Worm (Caenorhabditis elegans): Measurements from ENCODE around the gene best-1.

best-1 gene

DNA sequence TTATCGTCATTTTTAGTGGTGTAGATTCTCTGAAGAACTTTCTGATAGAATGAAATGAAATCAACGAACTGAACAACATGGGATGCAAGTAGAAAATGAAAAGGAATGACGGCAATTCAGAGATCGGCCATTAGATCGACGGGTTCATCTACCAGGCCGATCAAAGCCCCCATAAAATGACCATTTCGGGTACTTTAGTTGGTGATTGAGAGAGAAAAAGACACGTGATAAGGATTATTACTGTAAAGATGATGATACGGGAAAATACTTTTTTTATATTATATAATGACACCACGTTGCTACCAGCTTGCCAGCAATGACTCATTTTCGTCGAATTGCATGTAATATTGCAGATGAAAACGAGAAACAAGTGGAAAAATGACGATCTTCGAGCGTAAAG is at the start of gene best-1:
Gene best-1 (minus strand): TSS at position 29 of the 400 bp plus-strand sequence.
- TF ChIP-seq ceh-31 (tag; optimal IDR thresholded peaks at IDR 0.05): no peak
- no peak for TF ChIP-seq pros-1 (tag; optimal IDR thresholded peaks at IDR 0.05)

DNA sequence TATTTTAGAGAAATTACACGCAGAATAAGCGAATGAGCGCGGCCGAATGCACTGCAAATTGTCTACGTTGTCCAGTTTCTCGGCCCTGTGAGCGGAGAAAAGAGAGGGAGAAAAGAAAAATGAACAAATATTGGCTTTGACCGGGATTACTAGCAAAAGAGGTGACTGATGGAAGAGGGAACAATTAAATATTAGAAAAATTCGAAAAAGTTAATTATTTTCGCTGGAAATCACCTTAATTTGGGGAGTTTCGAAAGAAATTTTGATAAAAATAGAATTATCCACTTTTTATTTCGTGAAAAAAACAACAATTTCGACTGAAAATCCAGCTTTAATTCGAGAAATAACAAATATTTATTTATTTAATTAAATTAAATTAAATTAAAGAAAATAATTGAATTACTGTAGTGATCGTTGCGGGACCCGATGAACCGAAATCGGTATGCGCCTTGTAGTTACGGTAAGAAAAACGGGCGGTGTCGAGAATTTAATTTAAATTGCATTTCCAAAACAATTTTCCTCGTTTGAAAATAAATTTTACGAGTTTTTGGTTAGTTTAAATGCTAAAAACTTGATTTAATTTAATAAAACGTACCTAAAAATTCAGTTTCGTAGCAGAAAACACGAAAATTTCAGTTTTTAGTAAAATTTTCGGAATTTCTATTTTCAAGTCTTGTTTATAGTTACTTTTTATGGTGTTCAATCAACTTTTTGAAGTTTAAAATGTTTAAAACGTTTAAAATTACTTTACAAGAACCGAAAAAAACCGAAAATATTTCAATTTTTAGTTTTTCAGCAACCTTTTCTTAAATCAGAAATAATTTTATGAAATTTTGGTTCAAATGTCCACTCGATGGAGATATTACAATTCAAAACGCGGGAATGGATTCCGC is 45.1 kb upstream of the best-1 start, which contains the start of the genes crld-1 and msh-5:
Gene crld-1 (minus strand): TSS at position 51 of the 893 bp plus-strand sequence.
Gene msh-5 (plus strand): TSS at position 843 of the 893 bp plus-strand sequence.
- TF ChIP-seq ztf-16 (tag; optimal IDR thresholded peaks at IDR 0.05) (no peak), elt-2 (tag; optimal IDR thresholded peaks at IDR 0.05) (no peak), syd-9 (tag; optimal IDR thresholded peaks at IDR 0.05) (no peak), nfya-1 (tag; optimal IDR thresholded peaks at IDR 0.05) (no peak)

DNA sequence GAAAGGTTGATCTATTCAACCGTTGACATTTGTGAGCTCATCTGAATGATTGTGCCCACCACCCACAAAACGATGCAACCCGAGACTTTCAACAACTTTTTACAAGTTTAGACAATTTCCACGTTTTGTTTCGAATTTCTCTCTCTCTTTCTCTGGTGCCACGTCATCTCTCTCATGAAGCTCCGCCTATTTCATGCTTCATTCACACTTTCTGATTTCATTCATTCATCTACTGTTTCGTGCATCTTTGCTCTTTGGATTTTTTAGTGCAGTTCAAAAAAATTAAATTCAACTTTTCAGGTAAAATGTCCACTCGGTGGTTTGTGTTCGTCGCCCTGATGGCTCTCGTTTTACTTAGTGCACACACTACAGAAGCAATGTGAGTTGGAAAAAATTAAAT is 39.7 kb upstream of the best-1 start, which contains the start of gene nlp-79:
Gene nlp-79 (plus strand): TSS at position 301 of the 400 bp plus-strand sequence.
- no peak for TF ChIP-seq pqm-1 (tag; optimal IDR thresholded peaks at IDR 0.05)
- TF ChIP-seq nhr-11 (tag; optimal IDR thresholded peaks at IDR 0.05): no peak
- TF ChIP-seq ceh-34 (tag; optimal IDR thresholded peaks at IDR 0.05): no peak
- TF ChIP-seq lim-6 (tag; optimal IDR thresholded peaks at IDR 0.05): no peak
- TF ChIP-seq C08G9.2 (tag; optimal IDR thresholded peaks at IDR 0.05): no peak
- TF ChIP-seq ahr-1 (tag; optimal IDR thresholded peaks at IDR 0.05): no peak
- no peak for TF ChIP-seq ceh-19 (GFP tag; optimal IDR thresholded peaks at IDR 0.05)
- no peak for TF ChIP-seq ama-1 (optimal IDR thresholded peaks at IDR 0.05)
- no peak for TF ChIP-seq tbx-7 (tag; optimal IDR thresholded peaks at IDR 0.05)
- no peak for TF ChIP-seq ceh-14 (tag; optimal IDR thresholded peaks at IDR 0.05)
- no peak for TF ChIP-seq sdc-2 (tag; optimal IDR thresholded peaks at IDR 0.05)
- no peak for TF ChIP-seq ceh-31 (tag; optimal IDR thresholded peaks at IDR 0.05)
- TF ChIP-seq sox-2 (GFP tag; IDR thresholded peaks at IDR 0.05): no peak
- no peak for TF ChIP-seq mec-3 (tag; optimal IDR thresholded peaks at IDR 0.05; ENCODE audit: borderline replicate concordance)
- TF ChIP-seq dmd-4 (tag; optimal IDR thresholded peaks at IDR 0.05; ENCODE audit: borderline replicate concordance): no peak
- TF ChIP-seq madf-2 (tag; optimal IDR thresholded peaks at IDR 0.05): no peak

DNA sequence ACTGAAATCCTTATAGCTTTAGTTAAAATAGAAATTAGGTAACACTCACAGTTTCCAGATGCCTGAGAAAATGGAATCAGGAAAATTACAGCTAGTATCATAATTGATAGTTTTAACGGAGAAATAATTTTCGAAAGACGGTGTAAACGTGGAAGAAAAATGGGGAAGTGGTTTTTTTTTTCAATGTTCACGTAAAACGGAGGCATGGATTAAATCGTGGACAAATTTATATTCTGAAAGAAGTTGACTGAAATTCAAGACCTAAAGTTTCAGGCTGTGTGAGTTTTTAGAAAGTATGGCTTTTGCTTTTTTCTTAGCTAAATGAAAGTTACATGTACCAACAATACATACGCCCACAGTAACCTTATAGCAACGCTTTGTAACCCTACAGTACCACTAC is 32.7 kb upstream of the best-1 start, which contains the start of gene spe-43:
Gene spe-43 (minus strand): TSS at position 101 of the 400 bp plus-strand sequence.
- TF ChIP-seq npax-4 (tag; optimal IDR thresholded peaks at IDR 0.05) (no peak), pag-3 (tag; optimal IDR thresholded peaks at IDR 0.05; ENCODE audit: borderline replicate concordance) (no peak)

DNA sequence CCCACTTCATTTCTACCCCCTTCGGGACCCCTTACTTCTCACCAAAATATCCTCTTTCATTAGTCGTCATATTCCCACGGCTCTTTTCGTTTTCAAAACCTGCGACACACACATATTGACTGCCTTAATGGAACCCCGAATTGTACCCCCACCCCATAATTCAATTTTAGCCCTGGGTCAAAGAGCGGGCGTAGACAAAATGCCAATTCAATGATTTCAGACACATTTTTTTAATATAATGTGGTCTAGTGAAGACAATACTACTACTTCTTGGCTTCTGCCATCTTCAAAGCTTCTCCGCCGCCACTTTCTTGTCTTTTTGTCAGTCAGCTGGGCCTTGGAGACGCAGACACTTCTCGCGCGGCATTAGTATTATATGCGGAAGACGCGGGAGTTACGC is 18.1 kb upstream of the best-1 start:
- TF ChIP-seq ref-2 (tag; optimal IDR thresholded peaks at IDR 0.05) (no peak), ceh-31 (tag; optimal IDR thresholded peaks at IDR 0.05) (no peak), pax-1 (tag; optimal IDR thresholded peaks at IDR 0.05) (no peak), ceh-19 (GFP tag; optimal IDR thresholded peaks at IDR 0.05) (no peak), nhr-232 (tag; optimal IDR thresholded peaks at IDR 0.05) (no peak), ttx-3 (tag; optimal IDR thresholded peaks at IDR 0.05) (no peak), ceh-18 (tag; optimal IDR thresholded peaks at IDR 0.05) (no peak), fax-1 (tag; optimal IDR thresholded peaks at IDR 0.05) (peak; percentile 8), ceh-9 (tag; optimal IDR thresholded peaks at IDR 0.05) (no peak), elt-4 (tag; optimal IDR thresholded peaks at IDR 0.05) (no peak), C08G9.2 (tag; optimal IDR thresholded peaks at IDR 0.05) (no peak), lin-11 (tag; optimal IDR thresholded peaks at IDR 0.05) (no peak), unc-42 (tag; optimal IDR thresholded peaks at IDR 0.05) (peak; percentile 62)
